Worm (Caenorhabditis elegans) whole organism, late embryonic: Measurements from ENCODE around the gene R05D8.7.

Experiments used
- fkh-10 ChIP-seq: fragments of 150-350 bp; optimal IDR thresholded peaks from 2 replicates; lab custom pipeline; 2014; ENCODE audit warnings: missing biosample characterization, missing genetic modification reagents, missing genetic modification characterization
- rnt-1 ChIP-seq: sonication (generic microtip); optimal IDR thresholded peaks from 2 replicates; lab custom pipeline; 2016; ENCODE audit warnings: missing genetic modification characterization, missing compliant biosample characterization

- no peak for TF ChIP-seq fkh-10
- no peak for TF ChIP-seq rnt-1 (tag; lab: Kevin White, UChicago)
Measured at ce11 chrV:2771560-2771959, 8.6 kb upstream of the R05D8.7 start, which contains the start of gene srh-56.
